Fruit fly (Drosophila melanogaster): ENCODE data around the gene CG7330.

- TF ChIP-seq hth (optimal IDR thresholded peaks at IDR 0.05) = no peak
- no peak for TF ChIP-seq CG3065 (GFP tag; optimal IDR thresholded peaks at IDR 0.05)
- TF ChIP-seq bsh (GFP tag; optimal IDR thresholded peaks at IDR 0.05) = no peak
- no peak for TF ChIP-seq klu (GFP tag; IDR thresholded peaks at IDR 0.05)
- TF ChIP-seq CG2202 (tag; optimal IDR thresholded peaks at IDR 0.05) = no peak
- no peak for TF ChIP-seq bowl (GFP tag; IDR thresholded peaks at IDR 0.05)
- no peak for TF ChIP-seq CG7928 (GFP tag; optimal IDR thresholded peaks at IDR 0.05)
- no peak for TF ChIP-seq CG14014 (GFP tag; IDR thresholded peaks at IDR 0.05)
Observed at dm6 chr3L:18188473-18189087, 39.9 kb downstream of the CG7330 start.

Measured in whole organism, embryonic.